Fruit fly (Drosophila melanogaster) whole organism, embryonic: ENCODE data around the gene kdn.

Source experiments
- Bdp1 ChIP-seq: fragments of 200-800 bp; sonication (Bioruptor generic); optimal IDR thresholded peaks from 3 replicates; lab custom pipeline; 2016; ENCODE audit warnings: missing biosample characterization, missing genetic modification characterization
- C15 ChIP-seq: fragments of 200-800 bp; sonication (Bioruptor generic); IDR thresholded peaks from 3 replicates; pipeline ENCODE4 v1.3.6; 2022; ENCODE audit warnings: missing biosample characterization, missing genetic modification characterization
- CG10565 ChIP-seq: fragments of 200-800 bp; sonication (Bioruptor generic); optimal IDR thresholded peaks from 3 replicates; lab custom pipeline; 2016; ENCODE audit warnings: missing biosample characterization, mild to moderate bottlenecking, missing genetic modification characterization
- CG11247 ChIP-seq: fragments of 200-800 bp; sonication (Bioruptor generic); IDR thresholded peaks from 2 replicates; pipeline ENCODE4 v1.3.6; 2022; ENCODE audit warnings: missing biosample characterization, missing genetic modification characterization
- CG11560 ChIP-seq: fragments of 200-800 bp; sonication (Bioruptor generic); IDR thresholded peaks from 3 replicates; pipeline ENCODE4 v1.3.6; 2022; ENCODE audit warnings: missing biosample characterization, missing genetic modification characterization
- CG12299 ChIP-seq: fragments of 200-800 bp; sonication (Bioruptor generic); optimal IDR thresholded peaks from 2 replicates; lab custom pipeline; 2018; ENCODE audit warnings: missing biosample characterization, mild to moderate bottlenecking, missing genetic modification characterization
- CG12744 ChIP-seq: fragments of 200-800 bp; sonication (Bioruptor generic); optimal IDR thresholded peaks from 2 replicates; lab custom pipeline; 2016; ENCODE audit warnings: missing biosample characterization, missing genetic modification characterization
- CG13123 ChIP-seq: fragments of 200-800 bp; sonication (Bioruptor generic); optimal IDR thresholded peaks from 2 replicates; lab custom pipeline; 2016; ENCODE audit warnings: missing biosample characterization, missing genetic modification characterization
- CG13296 ChIP-seq: fragments of 200-800 bp; sonication (Bioruptor generic); optimal IDR thresholded peaks from 3 replicates; lab custom pipeline; 2018; ENCODE audit warnings: missing biosample characterization, mild to moderate bottlenecking, missing genetic modification characterization
- CG13775 ChIP-seq: fragments of 200-800 bp; sonication (Bioruptor generic); optimal IDR thresholded peaks from 3 replicates; lab custom pipeline; 2017; ENCODE audit warnings: missing biosample characterization, mild to moderate bottlenecking, missing genetic modification characterization
- CG15011 ChIP-seq: fragments of 200-800 bp; sonication (Bioruptor generic); optimal IDR thresholded peaks from 3 replicates; lab custom pipeline; 2018; ENCODE audit warnings: missing biosample characterization, mild to moderate bottlenecking, missing genetic modification characterization
- CG16863 ChIP-seq: fragments of 200-800 bp; sonication (Bioruptor generic); optimal IDR thresholded peaks from 3 replicates; lab custom pipeline; 2016; ENCODE audit warnings: missing biosample characterization, missing genetic modification characterization
- CG2712 ChIP-seq: fragments of 200-800 bp; optimal IDR thresholded peaks from 3 replicates; lab custom pipeline; 2019; ENCODE audit warnings: missing biosample characterization, mild to moderate bottlenecking, missing genetic modification characterization, moderate library complexity
- CG30403 ChIP-seq: fragments of 200-800 bp; sonication (Bioruptor generic); optimal IDR thresholded peaks from 3 replicates; lab custom pipeline; 2016; ENCODE audit warnings: missing biosample characterization, missing genetic modification characterization
- CG30431 ChIP-seq: fragments of 200-800 bp; sonication (Bioruptor generic); optimal IDR thresholded peaks from 2 replicates; lab custom pipeline; 2017; ENCODE audit warnings: missing biosample characterization, missing genetic modification characterization
- CG32767 ChIP-seq: fragments of 200-800 bp; sonication (Bioruptor generic); IDR thresholded peaks from 2 replicates; pipeline ENCODE4 v1.3.6; 2022; ENCODE audit warnings: missing biosample characterization, missing genetic modification characterization
- CG34422 ChIP-seq: fragments of 200-800 bp; sonication (Bioruptor generic); IDR thresholded peaks from 3 replicates; pipeline ENCODE4 v1.3.6; 2022; ENCODE audit warnings: missing biosample characterization, missing genetic modification characterization
- CG3995 ChIP-seq: fragments of 200-800 bp; sonication (Bioruptor generic); optimal IDR thresholded peaks from 3 replicates; lab custom pipeline; 2016; ENCODE audit warnings: missing biosample characterization, missing genetic modification characterization
- CG6175 ChIP-seq: fragments of 200-800 bp; sonication (Bioruptor generic); IDR thresholded peaks from 3 replicates; pipeline ENCODE4 v1.3.6; 2022; ENCODE audit warnings: missing biosample characterization, missing genetic modification characterization
- CG6683 ChIP-seq: fragments of 200-800 bp; sonication (Bioruptor generic); optimal IDR thresholded peaks from 2 replicates; lab custom pipeline; 2017; ENCODE audit warnings: missing biosample characterization, mild to moderate bottlenecking, missing genetic modification characterization, missing genetic modification reagents
- CG7357 ChIP-seq: fragments of 200-800 bp; sonication (Bioruptor generic); IDR thresholded peaks from 3 replicates; pipeline ENCODE4 v1.3.6; 2022; ENCODE audit warnings: missing biosample characterization, missing genetic modification characterization
- CG9609 ChIP-seq: fragments of 200-800 bp; sonication (Bioruptor generic); optimal IDR thresholded peaks from 3 replicates; lab custom pipeline; 2016; ENCODE audit warnings: missing biosample characterization, missing genetic modification characterization
- CG9876 ChIP-seq: fragments of 200-800 bp; sonication (Bioruptor generic); optimal IDR thresholded peaks from 2 replicates; lab custom pipeline; 2016; ENCODE audit warnings: missing biosample characterization, missing genetic modification characterization
- Camta ChIP-seq: fragments of 200-800 bp; sonication (Bioruptor generic); optimal IDR thresholded peaks from 2 replicates; lab custom pipeline; 2016; ENCODE audit warnings: missing biosample characterization, missing genetic modification characterization
- Fer2 ChIP-seq: fragments of 200-800 bp; sonication (Bioruptor generic); optimal IDR thresholded peaks from 2 replicates; lab custom pipeline; 2018; ENCODE audit warnings: missing biosample characterization, mild to moderate bottlenecking, missing genetic modification characterization, moderate library complexity
- GATAe ChIP-seq: fragments of 200-800 bp; sonication (Bioruptor generic); conservative IDR thresholded peaks from 2 replicates; pipeline ENCODE4 v1.3.6; 2022; ENCODE audit warnings: missing biosample characterization, missing genetic modification characterization
- HHEX ChIP-seq: fragments of 200-800 bp; sonication (Bioruptor generic); optimal IDR thresholded peaks from 3 replicates; lab custom pipeline; 2017; ENCODE audit warnings: missing biosample characterization, mild to moderate bottlenecking, missing genetic modification characterization, missing genetic modification reagents
- HLH4C ChIP-seq: fragments of 200-800 bp; sonication (Bioruptor generic); IDR thresholded peaks from 3 replicates; pipeline ENCODE4 v1.3.6; 2022; ENCODE audit warnings: missing biosample characterization, missing genetic modification characterization; ENCODE audit not compliant: partially characterized antibody
- Hmx ChIP-seq: fragments of 200-800 bp; sonication (Bioruptor generic); optimal IDR thresholded peaks from 2 replicates; lab custom pipeline; 2016; ENCODE audit warnings: missing biosample characterization, missing genetic modification characterization
- Hsf ChIP-seq: fragments of 200-800 bp; sonication (Bioruptor generic); optimal IDR thresholded peaks from 3 replicates; lab custom pipeline; 2016; ENCODE audit warnings: missing biosample characterization, missing genetic modification characterization
- Myb ChIP-seq: fragments of 200-800 bp; sonication (Bioruptor generic); optimal IDR thresholded peaks from 2 replicates; lab custom pipeline; 2016; ENCODE audit warnings: missing biosample characterization, missing genetic modification characterization
- NC2α ChIP-seq: fragments of 200-800 bp; sonication (Bioruptor generic); optimal IDR thresholded peaks from 2 replicates; lab custom pipeline; 2016; ENCODE audit warnings: missing biosample characterization, missing genetic modification characterization
- NK7.1 ChIP-seq: fragments of 200-800 bp; sonication (Bioruptor generic); optimal IDR thresholded peaks from 3 replicates; lab custom pipeline; 2016; ENCODE audit warnings: missing biosample characterization, missing genetic modification characterization
- Poxn ChIP-seq: fragments of 200-800 bp; sonication (Bioruptor generic); IDR thresholded peaks from 2 replicates; pipeline ENCODE4 v1.3.6; 2022; ENCODE audit warnings: missing biosample characterization, missing genetic modification characterization
- Side ChIP-seq: fragments of 200-800 bp; sonication (Bioruptor generic); optimal IDR thresholded peaks from 2 replicates; lab custom pipeline; 2016; ENCODE audit warnings: missing biosample characterization, missing genetic modification characterization
- Sin3A ChIP-seq: fragments of >200 bp; optimal IDR thresholded peaks from 2 replicates; lab custom pipeline; 2018
- Xrp1 ChIP-seq: fragments of 200-800 bp; sonication (Bioruptor generic); IDR thresholded peaks from 2 replicates; pipeline ENCODE4 v1.3.6; 2022; ENCODE audit warnings: missing biosample characterization, missing genetic modification characterization
- chn ChIP-seq: fragments of 200-800 bp; sonication (Bioruptor generic); optimal IDR thresholded peaks from 2 replicates; lab custom pipeline; 2016; ENCODE audit warnings: missing biosample characterization, missing genetic modification characterization
- corto ChIP-seq: fragments of 200-800 bp; sonication (Bioruptor generic); optimal IDR thresholded peaks from 2 replicates; lab custom pipeline; 2016; ENCODE audit warnings: missing biosample characterization, mild to moderate bottlenecking, missing genetic modification characterization, moderate library complexity
- crol ChIP-seq: fragments of 200-800 bp; sonication (Bioruptor generic); IDR thresholded peaks from 2 replicates; pipeline ENCODE4 v1.3.6; 2022; ENCODE audit warnings: missing biosample characterization, missing genetic modification characterization
- dan ChIP-seq: fragments of 200-800 bp; sonication (Bioruptor generic); IDR thresholded peaks from 2 replicates; pipeline ENCODE4 v1.3.6; 2022; ENCODE audit warnings: missing biosample characterization, missing genetic modification characterization
- disco-r ChIP-seq: fragments of 200-800 bp; sonication (Bioruptor generic); optimal IDR thresholded peaks from 2 replicates; lab custom pipeline; 2016; ENCODE audit warnings: missing biosample characterization, missing genetic modification characterization
- eve ChIP-seq, 2 experiments: fragments of >200 bp; optimal IDR thresholded peaks; 2 replicates each; lab custom pipeline; 2017; ENCODE audit warnings: missing biosample characterization in 2 of 2, missing genetic modification characterization in 2 of 2
- ewg ChIP-seq: fragments of 200-800 bp; sonication (Bioruptor generic); optimal IDR thresholded peaks from 3 replicates; lab custom pipeline; 2017; ENCODE audit warnings: mild to moderate bottlenecking, missing biosample characterization, missing genetic modification reagents, missing genetic modification characterization
- ftz-f1 ChIP-seq: fragments of 200-800 bp; sonication (Bioruptor generic); optimal IDR thresholded peaks from 2 replicates; lab custom pipeline; 2016; ENCODE audit warnings: missing biosample characterization, missing genetic modification characterization
- her ChIP-seq: fragments of 200-800 bp; sonication (Bioruptor generic); optimal IDR thresholded peaks from 2 replicates; lab custom pipeline; 2016; ENCODE audit warnings: missing biosample characterization, missing genetic modification characterization
- inv ChIP-seq: fragments of 200-800 bp; sonication (Bioruptor generic); IDR thresholded peaks from 2 replicates; pipeline ENCODE4 v1.3.6; 2022; ENCODE audit warnings: missing biosample characterization, missing genetic modification characterization; ENCODE audit not compliant: partially characterized antibody
- nmo ChIP-seq: fragments of 200-800 bp; sonication (Bioruptor generic); optimal IDR thresholded peaks from 2 replicates; lab custom pipeline; 2018; ENCODE audit warnings: missing biosample characterization, mild to moderate bottlenecking, missing genetic modification characterization, moderate library complexity
- otp ChIP-seq: fragments of 200-800 bp; sonication (Bioruptor generic); IDR thresholded peaks from 3 replicates; pipeline ENCODE4, ENCODE4 v1.3.6; 2022; ENCODE audit warnings: missing biosample characterization, missing genetic modification characterization
- pita ChIP-seq: fragments of 200-800 bp; sonication (Bioruptor generic); optimal IDR thresholded peaks from 2 replicates; lab custom pipeline; 2017; ENCODE audit warnings: missing biosample characterization, mild to moderate bottlenecking, missing genetic modification characterization
- repo ChIP-seq: fragments of 200-800 bp; sonication (Bioruptor generic); optimal IDR thresholded peaks from 2 replicates; lab custom pipeline; 2016; ENCODE audit warnings: missing biosample characterization, missing genetic modification characterization
- zen2 ChIP-seq: fragments of 200-800 bp; sonication (Bioruptor generic); IDR thresholded peaks from 3 replicates; pipeline ENCODE4 v1.3.6; 2022; ENCODE audit warnings: missing biosample characterization, missing genetic modification characterization; ENCODE audit not compliant: partially characterized antibody

The kdn gene

dm6 chrX:6353613-6353986 lies 3.2 kb downstream of the kdn start (continued):
- no peak for TF ChIP-seq NC2α (GFP tag; lab: Kevin White, UChicago)
- TF ChIP-seq CG6683 (GFP tag; lab: Kevin White, UChicago) = peak; percentile 76
- 0 out of 2 replicates have a peak, but pooled peaks have one; percentile 14 for TF ChIP-seq crol (GFP tag; lab: Robert Waterston, UW)
- no peak for TF ChIP-seq CG12744
- peak; percentile 68 for TF ChIP-seq CG11247 (GFP tag; lab: Robert Waterston, UW)
- TF ChIP-seq otp = peak; percentile 72; the same call in 2 of the 3 replicates
- TF ChIP-seq Xrp1 (GFP tag; lab: Robert Waterston, UW) = peak; percentile 89
- no peak for TF ChIP-seq Bdp1 (GFP tag; lab: Kevin White, UChicago)
- no peak for TF ChIP-seq CG9609 (GFP tag; lab: Kevin White, UChicago)
- peak; percentile 66 for TF ChIP-seq CG30431 (GFP tag; lab: Kevin White, UChicago)
- peak; percentile 80 for TF ChIP-seq CG32767 (GFP tag; lab: Robert Waterston, UW)
- TF ChIP-seq Poxn (GFP tag; lab: Robert Waterston, UW) = peak; percentile 48; the same call in 1 of the 2 replicates
- TF ChIP-seq dan (GFP tag; lab: Robert Waterston, UW) = no peak
- TF ChIP-seq CG9876 (GFP tag; lab: Kevin White, UChicago) = no peak
- TF ChIP-seq CG7357 (GFP tag; lab: Robert Waterston, UW) = peak; percentile 69
- TF ChIP-seq CG16863 (GFP tag; lab: Kevin White, UChicago) = no peak
- no peak for TF ChIP-seq Side (GFP tag; lab: Kevin White, UChicago)
- TF ChIP-seq CG3995 (GFP tag; lab: Kevin White, UChicago) = peak; percentile 18
- TF ChIP-seq HHEX (GFP tag; lab: Kevin White, UChicago) = peak; percentile 85
- TF ChIP-seq her = no peak
- TF ChIP-seq inv = no peak
- peak; percentile 31; the same call in 1 of the 2 replicates for TF ChIP-seq GATAe (GFP tag; lab: Robert Waterston, UW)
- TF ChIP-seq CG15011 = peak; percentile 85
- peak; percentile 44 for TF ChIP-seq CG13123 (GFP tag; lab: Kevin White, UChicago)
- peak; percentile 75 for TF ChIP-seq Fer2 (tag; lab: Kevin White, UChicago)
- TF ChIP-seq CG34422 = peak; percentile 85
- peak; percentile 94 for TF ChIP-seq nmo
- peak; percentile 78 for TF ChIP-seq ewg
- TF ChIP-seq CG12299 (tag; lab: Kevin White, UChicago) = peak; percentile 89
- no peak for TF ChIP-seq disco-r (GFP tag; lab: Kevin White, UChicago)
- no peak for TF ChIP-seq CG10565 (GFP tag; lab: Kevin White, UChicago)
- no peak for TF ChIP-seq zen2 (GFP tag; lab: Robert Waterston, UW)
- 0 out of 3 replicates have a peak, but pooled peaks have one; percentile 64 for TF ChIP-seq CG11560
- TF ChIP-seq C15 = 0 out of 3 replicates have a peak, but pooled peaks have one; percentile 22
- TF ChIP-seq corto (GFP tag; lab: Kevin White, UChicago) = no peak
- TF ChIP-seq pita (GFP tag; lab: Kevin White, UChicago) = no peak
- peak; percentile 89 for TF ChIP-seq CG13296 (GFP tag; lab: Kevin White, UChicago)
- TF ChIP-seq ftz-f1 (GFP tag; lab: Kevin White, UChicago) = no peak
- no peak for TF ChIP-seq NK7.1 (GFP tag; lab: Kevin White, UChicago)
- no peak for TF ChIP-seq Camta (GFP tag; lab: Kevin White, UChicago)
- TF ChIP-seq HLH4C (GFP tag; lab: Robert Waterston, UW) = no peak
- TF ChIP-seq repo (GFP tag; lab: Kevin White, UChicago) = no peak
- no peak for TF ChIP-seq chn
- TF ChIP-seq CG2712 = peak; percentile 93
- peak; percentile 72 for TF ChIP-seq Hsf (GFP tag; lab: Kevin White, UChicago)
- TF ChIP-seq Sin3A = no peak
- TF ChIP-seq CG30403 (GFP tag; lab: Kevin White, UChicago) = peak; percentile 89
- no peak; the same call in 2 of the 3 replicates for TF ChIP-seq CG6175 (GFP tag; lab: Robert Waterston, UW)
- TF ChIP-seq Hmx (GFP tag; lab: Kevin White, UChicago) = peak; percentile 32
- peak in 1 of 2 experiments; percentile 94 for TF ChIP-seq eve (GFP tag; optimal IDR thresholded peaks at IDR 0.05; lab: Kevin White, UChicago)
- TF ChIP-seq CG13775 (GFP tag; lab: Kevin White, UChicago) = peak; percentile 88
- TF ChIP-seq Myb (GFP tag; lab: Kevin White, UChicago) = no peak
